Worm (Caenorhabditis elegans): ENCODE results near the gene srx-24.

- TF ChIP-seq elt-1 (tag; optimal IDR thresholded peaks at IDR 0.05; ENCODE audit: borderline replicate concordance, insufficient read depth) (no peak), unc-62 (GFP tag; optimal IDR thresholded peaks at IDR 0.05) (no peak)
These were observed 11.6 kb upstream of the srx-24 start for ce11 chrV:2761470-2761869.

Data from whole organism, mixed stage, embryonic.